Worm (Caenorhabditis elegans): ENCODE data around the gene msp-59.

Gene msp-59

ce11 chrIV:5334518-5334917, 21.6 kb upstream of the msp-59 start (continued):
- TF ChIP-seq K09A11.1 (tag; optimal IDR thresholded peaks at IDR 0.05; ENCODE audit: insufficient read depth) (peak; percentile 50), lin-11 (tag; optimal IDR thresholded peaks at IDR 0.05) (peak; percentile 61), zip-5 (tag; optimal IDR thresholded peaks at IDR 0.05) (peak; percentile 0), pros-1 (tag; optimal IDR thresholded peaks at IDR 0.05) (no peak), ceh-22 (tag; optimal IDR thresholded peaks at IDR 0.05) (no peak), nhr-11 (tag; optimal IDR thresholded peaks at IDR 0.05) (no peak), pha-4 (tag; optimal IDR thresholded peaks at IDR 0.05) (no peak), pqm-1 (tag; optimal IDR thresholded peaks at IDR 0.05) (peak; percentile 3), ceh-45 (GFP tag; IDR thresholded peaks at IDR 0.05) (0 out of 2 replicates have a peak, but pooled peaks have one; percentile 64), dmd-4 (tag; optimal IDR thresholded peaks at IDR 0.05; ENCODE audit: borderline replicate concordance) (no peak), rnt-1 (tag; optimal IDR thresholded peaks at IDR 0.05) (peak; percentile 15), ceh-24 (tag; optimal IDR thresholded peaks at IDR 0.05) (peak; percentile 15), odd-2 (tag; optimal IDR thresholded peaks at IDR 0.05) (no peak), unc-55 (GFP tag; optimal IDR thresholded peaks at IDR 0.05) (peak; percentile 5), sox-2 (GFP tag; IDR thresholded peaks at IDR 0.05) (peak; percentile 22; the same call in 1 of the 2 replicates), ceh-30 (tag; optimal IDR thresholded peaks at IDR 0.05) (no peak), che-1 (tag; optimal IDR thresholded peaks at IDR 0.05) (peak; percentile 73), unc-86 (tag; optimal IDR thresholded peaks at IDR 0.05) (peak; percentile 34), dve-1 (tag; optimal IDR thresholded peaks at IDR 0.05) (peak; percentile 30), hlh-30 (tag; optimal IDR thresholded peaks at IDR 0.05; ENCODE audit: insufficient read depth) (no peak), ceh-9 (tag; optimal IDR thresholded peaks at IDR 0.05) (no peak), pag-3 (tag; optimal IDR thresholded peaks at IDR 0.05; ENCODE audit: borderline replicate concordance) (no peak), ttx-3 (tag; optimal IDR thresholded peaks at IDR 0.05) (peak; percentile 67), fax-1 (tag; optimal IDR thresholded peaks at IDR 0.05) (peak; percentile 60), ets-4 (tag; optimal IDR thresholded peaks at IDR 0.05) (no peak), pax-1 (tag; optimal IDR thresholded peaks at IDR 0.05) (no peak), hlh-13 (GFP tag; optimal IDR thresholded peaks at IDR 0.05) (peak; percentile 68), sdc-2 (tag; optimal IDR thresholded peaks at IDR 0.05) (peak; percentile 16), pha-2 (tag; optimal IDR thresholded peaks at IDR 0.05) (peak; percentile 38), hlh-8 (tag; optimal IDR thresholded peaks at IDR 0.05) (peak; percentile 19), sox-4 (tag; optimal IDR thresholded peaks at IDR 0.05) (peak; percentile 73), unc-42 (tag; optimal IDR thresholded peaks at IDR 0.05) (no peak), nhr-232 (tag; optimal IDR thresholded peaks at IDR 0.05) (peak; percentile 22), elt-2 (tag; optimal IDR thresholded peaks at IDR 0.05) (peak; percentile 72), T23F11.4 (GFP tag; optimal IDR thresholded peaks at IDR 0.05) (no peak), ceh-14 (tag; optimal IDR thresholded peaks at IDR 0.05) (peak; percentile 57), mec-3 (tag; optimal IDR thresholded peaks at IDR 0.05; ENCODE audit: borderline replicate concordance) (no peak), ceh-18 (tag; optimal IDR thresholded peaks at IDR 0.05) (peak; percentile 42), C38D4.7 (GFP tag; optimal IDR thresholded peaks at IDR 0.05) (no peak)

- TF ChIP-seq elt-2 (tag; optimal IDR thresholded peaks at IDR 0.05) (peak; percentile 4), fkh-10 (GFP tag; optimal IDR thresholded peaks at IDR 0.05) (no peak), gmeb-2 (tag; optimal IDR thresholded peaks at IDR 0.05) (no peak)
Observed at ce11 chrIV:5333484-5333883, 20.6 kb upstream of the msp-59 start.

- no peak for TF ChIP-seq ceh-6 (GFP tag; optimal IDR thresholded peaks at IDR 0.05)
- no peak for TF ChIP-seq lin-11 (tag; optimal IDR thresholded peaks at IDR 0.05)
- TF ChIP-seq hlh-13 (GFP tag; optimal IDR thresholded peaks at IDR 0.05) = no peak
- no peak for TF ChIP-seq ceh-19 (GFP tag; optimal IDR thresholded peaks at IDR 0.05)
- TF ChIP-seq pag-3 (tag; optimal IDR thresholded peaks at IDR 0.05; ENCODE audit: borderline replicate concordance) = no peak
- no peak for TF ChIP-seq T23F11.4 (GFP tag; optimal IDR thresholded peaks at IDR 0.05)
- no peak for TF ChIP-seq C38D4.7 (GFP tag; optimal IDR thresholded peaks at IDR 0.05)
- TF ChIP-seq ets-4 (tag; optimal IDR thresholded peaks at IDR 0.05) = no peak
- no peak for TF ChIP-seq pqm-1 (tag; optimal IDR thresholded peaks at IDR 0.05)
- TF ChIP-seq pat-9 (tag; optimal IDR thresholded peaks at IDR 0.05) = no peak
- no peak for TF ChIP-seq pha-2 (tag; optimal IDR thresholded peaks at IDR 0.05)
Observed at ce11 chrIV:5332178-5332577, 19.3 kb upstream of the msp-59 start, which contains the start of gene Y4C6B.3. Gene Y4C6B.3, plus strand, starts transcription at chrIV:5332478.

All from whole organism, late embryonic.